Fruit fly (Drosophila melanogaster): Measurements from ENCODE around the gene TwdlE.

dm6 chr2L:7899949-7900348 is 39.3 kb upstream of the TwdlE start:
- TF ChIP-seq CTCF (optimal IDR thresholded peaks at IDR 0.05) (no peak), CG8478 (optimal IDR thresholded peaks at IDR 0.05) (no peak)
